Worm (Caenorhabditis elegans) whole organism, L2 larva: Measurements from ENCODE around the gene srt-14.

Experiments used
- C34F6.9 ChIP-seq: fragments of 150-350 bp; optimal IDR thresholded peaks from 2 replicates; lab custom pipeline; 2014; ENCODE audit warnings: missing biosample characterization, missing genetic modification characterization
- F13H6.1 ChIP-seq: sonication (generic microtip); optimal IDR thresholded peaks from 2 replicates; lab custom pipeline; 2016; ENCODE audit warnings: missing genetic modification characterization, missing compliant biosample characterization
- Y55F3AM.14 ChIP-seq: fragments of 200-800 bp; sonication (Bioruptor generic); optimal IDR thresholded peaks from 2 replicates; lab custom pipeline; 2018; ENCODE audit warnings: mild to moderate bottlenecking, missing genetic modification characterization, missing compliant biosample characterization
- ZK546.5 ChIP-seq: sonication (generic microtip); optimal IDR thresholded peaks from 2 replicates; lab custom pipeline; 2017; ENCODE audit warnings: missing biosample characterization, missing genetic modification characterization
- alr-1 ChIP-seq: fragments of 150-350 bp; optimal IDR thresholded peaks from 2 replicates; lab custom pipeline; 2014; ENCODE audit warnings: missing biosample characterization, missing genetic modification characterization
- ama-1 ChIP-seq: fragments of 150-350 bp; optimal IDR thresholded peaks from 2 replicates; lab custom pipeline; 2018; ENCODE audit warnings: inconsistent platforms
- ceh-16 ChIP-seq: fragments of 150-350 bp; optimal IDR thresholded peaks from 2 replicates; lab custom pipeline; 2014; ENCODE audit warnings: missing biosample characterization, missing genetic modification characterization
- ceh-82 ChIP-seq: fragments of 150-350 bp; optimal IDR thresholded peaks from 2 replicates; lab custom pipeline; 2014; ENCODE audit warnings: missing biosample characterization, missing genetic modification characterization
- crh-2 ChIP-seq: sonication (generic microtip); optimal IDR thresholded peaks from 2 replicates; lab custom pipeline; 2017; ENCODE audit warnings: missing biosample characterization, missing genetic modification characterization
- egl-27 ChIP-seq: sonication (generic microtip); optimal IDR thresholded peaks from 3 replicates; lab custom pipeline; 2017; ENCODE audit warnings: missing biosample characterization, missing genetic modification reagents, missing genetic modification characterization
- elt-1 ChIP-seq: fragments of 150-350 bp; optimal IDR thresholded peaks from 2 replicates; lab custom pipeline; 2014; ENCODE audit warnings: missing biosample characterization, missing genetic modification characterization
- lin-11 ChIP-seq: fragments of 150-350 bp; sonication (generic microtip); optimal IDR thresholded peaks from 2 replicates; lab custom pipeline; 2014; ENCODE audit warnings: missing biosample characterization, missing genetic modification characterization, inconsistent platforms, mixed read lengths
- lin-39 ChIP-seq: fragments of 150-350 bp; optimal IDR thresholded peaks from 2 replicates; lab custom pipeline; 2014; ENCODE audit warnings: missing biosample characterization, missing genetic modification reagents, missing genetic modification characterization
- lsy-2 ChIP-seq, 2 experiments: fragments of 150-350 bp in 1 of 2; sonication (generic microtip) in 1 of 2; optimal IDR thresholded peaks; 2 replicates each; lab custom pipeline; 2014 to 2017; ENCODE audit warnings: missing biosample characterization in 2 of 2, missing genetic modification characterization in 2 of 2
- mab-5 ChIP-seq: fragments of 150-350 bp; optimal IDR thresholded peaks from 2 replicates; lab custom pipeline; 2014; ENCODE audit warnings: missing biosample characterization, missing genetic modification characterization
- mbf-1 ChIP-seq: sonication (generic microtip); optimal IDR thresholded peaks from 2 replicates; lab custom pipeline; 2017; ENCODE audit warnings: missing biosample characterization, missing genetic modification characterization
- mdl-1 ChIP-seq, 2 experiments: fragments of 150-350 bp in 1 of 2; sonication (generic microtip) in 1 of 2; optimal IDR thresholded peaks; 2 replicates each; lab custom pipeline; 2017; ENCODE audit warnings: missing biosample characterization in 2 of 2, missing genetic modification characterization in 2 of 2
- nhr-10 ChIP-seq: sonication (generic microtip); optimal IDR thresholded peaks from 2 replicates; lab custom pipeline; 2017; ENCODE audit warnings: missing biosample characterization, missing genetic modification characterization
- nhr-11 ChIP-seq: fragments of 150-350 bp; optimal IDR thresholded peaks from 2 replicates; lab custom pipeline; 2014; ENCODE audit warnings: missing biosample characterization, missing genetic modification characterization
- nhr-12 ChIP-seq: fragments of 150-350 bp; optimal IDR thresholded peaks from 2 replicates; lab custom pipeline; 2014; ENCODE audit warnings: missing biosample characterization, missing genetic modification characterization
- nhr-129 ChIP-seq: fragments of 150-350 bp; optimal IDR thresholded peaks from 2 replicates; lab custom pipeline; 2014; ENCODE audit warnings: missing biosample characterization, missing genetic modification characterization
- nhr-21 ChIP-seq: fragments of 150-350 bp; optimal IDR thresholded peaks from 2 replicates; lab custom pipeline; 2014; ENCODE audit warnings: missing biosample characterization, missing genetic modification characterization
- nhr-23 ChIP-seq: fragments of 150-350 bp; optimal IDR thresholded peaks from 2 replicates; lab custom pipeline; 2014; ENCODE audit warnings: missing biosample characterization, missing genetic modification reagents, missing genetic modification characterization
- nhr-237 ChIP-seq: fragments of 150-350 bp; optimal IDR thresholded peaks from 2 replicates; lab custom pipeline; 2014; ENCODE audit warnings: missing biosample characterization, missing genetic modification characterization
- nhr-77 ChIP-seq: fragments of 150-350 bp; optimal IDR thresholded peaks from 2 replicates; lab custom pipeline; 2014; ENCODE audit warnings: missing biosample characterization, missing genetic modification characterization
- sem-4 ChIP-seq: fragments of 150-350 bp; optimal IDR thresholded peaks from 2 replicates; lab custom pipeline; 2014; ENCODE audit warnings: missing biosample characterization, missing genetic modification reagents, missing genetic modification characterization
- skn-1 ChIP-seq: sonication (generic microtip); optimal IDR thresholded peaks from 2 replicates; lab custom pipeline; 2017; ENCODE audit warnings: missing biosample characterization, missing genetic modification characterization
- snpc-4 ChIP-seq: fragments of 150-350 bp; optimal IDR thresholded peaks from 2 replicates; lab custom pipeline; 2014; ENCODE audit warnings: missing biosample characterization, missing genetic modification characterization
- unc-39 ChIP-seq: fragments of 150-350 bp; optimal IDR thresholded peaks from 2 replicates; lab custom pipeline; 2014; ENCODE audit warnings: missing biosample characterization, missing genetic modification characterization
- unc-55 ChIP-seq: fragments of 150-350 bp; sonication (generic microtip); optimal IDR thresholded peaks from 3 replicates; lab custom pipeline; 2014; ENCODE audit warnings: missing biosample characterization, missing genetic modification reagents, missing genetic modification characterization
- zag-1 ChIP-seq: fragments of 150-350 bp; optimal IDR thresholded peaks from 2 replicates; lab custom pipeline; 2014; ENCODE audit warnings: missing biosample characterization, missing genetic modification characterization
- ztf-11 ChIP-seq: sonication (generic microtip); optimal IDR thresholded peaks from 2 replicates; lab custom pipeline; 2017; ENCODE audit warnings: missing biosample characterization, missing genetic modification characterization
- ztf-4 ChIP-seq: fragments of 150-350 bp; optimal IDR thresholded peaks from 2 replicates; lab custom pipeline; 2014; ENCODE audit warnings: missing biosample characterization, missing genetic modification characterization

The srt-14 gene

ce11 chrV:4242431-4242830 lies 13.9 kb downstream of the srt-14 start, which contains the start of gene srt-12:
srt-12 (minus strand) TSS chrV:4242531.
- TF ChIP-seq nhr-11 (tag; lab: Kevin White, UChicago) (no peak), ceh-16 (no peak), ama-1 (no peak), C34F6.9 (tag; lab: Kevin White, UChicago) (no peak), nhr-12 (tag; lab: Kevin White, UChicago) (no peak), ztf-4 (no peak), crh-2 (no peak), nhr-237 (tag; lab: Kevin White, UChicago) (no peak), mbf-1 (tag; lab: Kevin White, UChicago) (no peak), lin-39 (no peak), zag-1 (tag; lab: Kevin White, UChicago) (no peak), nhr-10 (tag; lab: Kevin White, UChicago) (no peak), Y55F3AM.14 (GFP tag; lab: Kevin White, UChicago) (no peak), unc-39 (tag; lab: Kevin White, UChicago) (no peak)

ce11 chrV:4241555-4241954 lies 14.8 kb downstream of the srt-14 start:
- no peak for TF ChIP-seq zag-1 (tag; lab: Kevin White, UChicago)
- TF ChIP-seq nhr-23 (tag; lab: Kevin White, UChicago), result no peak
- no peak for TF ChIP-seq sem-4
- TF ChIP-seq ama-1, result no peak
- TF ChIP-seq ztf-11 (tag; lab: Kevin White, UChicago), result no peak

ce11 chrV:4240292-4240691 lies 16.1 kb downstream of the srt-14 start, which contains the start of gene srh-204:
srh-204 (minus strand) TSS chrV:4240392.
- TF ChIP-seq lin-39 (no peak), egl-27 (tag; lab: Kevin White, UChicago) (no peak), C34F6.9 (tag; lab: Kevin White, UChicago) (no peak), crh-2 (no peak), snpc-4 (tag; lab: Kevin White, UChicago) (no peak), nhr-77 (no peak), alr-1 (tag; lab: Kevin White, UChicago) (no peak), lsy-2 (tag; optimal IDR thresholded peaks at IDR 0.05; lab: Kevin White, UChicago) (no peak), elt-1 (tag; lab: Kevin White, UChicago) (no peak), nhr-11 (tag; lab: Kevin White, UChicago) (no peak), mbf-1 (tag; lab: Kevin White, UChicago) (no peak)
- TF ChIP-seq, all 48 proteins: peak for 0

DNA sequence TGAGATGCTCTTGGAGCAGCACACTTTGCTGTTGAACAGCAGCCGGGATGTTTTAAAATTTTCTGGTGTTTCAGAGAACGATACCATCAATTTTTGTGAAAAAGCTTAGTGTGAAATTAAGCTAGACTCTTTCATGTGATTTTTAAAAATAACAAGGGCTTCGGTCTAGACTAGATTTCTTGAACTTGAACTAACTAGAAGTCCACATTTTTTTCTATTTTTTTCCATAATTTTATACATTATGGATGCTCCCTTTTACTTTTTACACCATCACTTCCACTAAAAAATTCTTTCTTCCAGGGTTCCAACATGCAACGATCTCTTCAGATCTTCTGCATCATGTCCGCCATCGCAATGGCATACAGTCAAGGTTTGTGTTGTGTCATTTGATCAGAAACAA lies 20.3 kb downstream of the srt-14 start, which contains the start of gene nlp-13:
TSS of gene nlp-13 (plus strand) at position 301 of the 400 bp plus-strand sequence.
- TF ChIP-seq lin-39 (no peak), unc-55 (no peak), mab-5 (tag; lab: Kevin White, UChicago) (no peak), nhr-11 (tag; lab: Kevin White, UChicago) (no peak), ZK546.5 (tag; lab: Kevin White, UChicago) (no peak), skn-1 (no peak), ceh-82 (tag; lab: Kevin White, UChicago) (no peak), nhr-77 (no peak)

DNA sequence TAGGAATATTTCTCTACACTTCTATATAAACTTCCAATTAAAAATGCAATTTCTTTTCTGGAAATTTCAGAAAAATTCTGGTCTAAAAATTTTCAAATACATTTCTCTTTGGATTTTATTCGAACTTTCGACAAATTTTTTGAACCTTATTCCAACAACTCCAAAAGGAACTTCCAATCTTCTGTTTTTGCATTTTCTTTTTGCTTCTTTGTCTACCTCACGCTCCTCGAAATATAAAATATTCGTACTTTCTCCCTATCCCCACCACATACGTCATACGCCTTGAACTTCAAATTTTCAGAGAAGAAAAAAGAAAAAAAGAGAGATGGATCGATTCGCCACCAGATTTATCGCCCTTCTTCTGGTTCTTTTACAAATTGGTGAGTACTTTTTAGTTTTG lies 37.0 kb downstream of the srt-14 start, which contains the start of gene nlp-9:
TSS of gene nlp-9 (plus strand) at position 301 of the 400 bp plus-strand sequence.
- TF ChIP-seq ztf-4 (no peak), skn-1 (no peak), ceh-82 (tag; lab: Kevin White, UChicago) (no peak), ztf-11 (tag; lab: Kevin White, UChicago) (no peak), F13H6.1 (tag; lab: Kevin White, UChicago) (no peak), nhr-237 (tag; lab: Kevin White, UChicago) (no peak), mdl-1 (tag; optimal IDR thresholded peaks at IDR 0.05; lab: Kevin White, UChicago) (no peak), mbf-1 (tag; lab: Kevin White, UChicago) (no peak), nhr-21 (tag; lab: Kevin White, UChicago) (no peak), nhr-10 (tag; lab: Kevin White, UChicago) (no peak), nhr-129 (tag; lab: Kevin White, UChicago) (no peak), lsy-2 (tag; optimal IDR thresholded peaks at IDR 0.05; lab: Kevin White, UChicago) (no peak), lin-11 (tag; lab: Kevin White, UChicago) (no peak)
- TF ChIP-seq, all 48 proteins: peak for 0

DNA sequence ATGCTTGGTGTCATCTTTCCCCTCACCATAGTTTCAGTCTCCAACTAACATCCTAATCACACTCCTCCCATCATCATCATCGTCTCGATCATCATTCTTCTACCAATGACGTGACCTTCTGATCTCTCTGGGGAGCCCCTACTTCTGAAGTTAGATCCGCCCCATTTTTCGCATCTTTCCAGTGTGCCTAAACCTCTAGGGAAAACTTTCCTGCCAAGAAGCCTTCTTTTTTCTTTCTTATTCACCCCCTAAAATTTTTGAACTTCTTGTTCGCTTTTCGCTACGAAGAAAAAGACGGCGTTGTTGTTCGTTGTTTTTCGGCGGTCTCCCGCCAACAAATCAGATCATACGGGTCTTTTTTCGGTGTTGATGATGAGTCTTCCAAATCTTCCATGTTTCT lies 38.1 kb downstream of the srt-14 start:
- TF ChIP-seq zag-1 (tag; lab: Kevin White, UChicago) (peak; percentile 3), mab-5 (tag; lab: Kevin White, UChicago) (no peak)
- TF ChIP-seq, all 48 proteins: peak for 1
